Worm (Caenorhabditis elegans): Measurements from ENCODE around the gene pgap-2.

DNA sequence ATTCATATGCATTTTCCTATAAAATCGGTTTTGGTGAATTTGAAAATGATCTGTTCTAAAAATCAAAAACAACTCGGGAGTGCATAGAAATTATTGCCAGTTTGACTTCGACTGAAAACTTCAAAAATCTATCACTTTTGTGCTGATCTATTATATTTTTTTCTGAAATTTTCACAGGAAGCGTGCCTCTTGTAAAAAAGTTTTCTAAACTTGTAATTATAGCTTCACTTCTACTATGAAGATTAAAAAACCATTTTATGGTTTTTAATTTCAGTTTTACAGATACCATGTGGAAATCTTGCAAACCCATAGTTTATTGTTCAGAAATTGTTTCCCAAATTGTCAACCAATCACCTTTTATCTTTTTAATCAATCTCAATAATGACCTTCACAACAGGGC is 28.7 kb downstream of the pgap-2 start, which contains the start of gene F17C8.9:
- TF ChIP-seq T22C8.4 (GFP tag; IDR thresholded peaks at IDR 0.05) (no peak), cog-1 (tag; optimal IDR thresholded peaks at IDR 0.05) (no peak), ztf-23 (GFP tag; IDR thresholded peaks at IDR 0.05) (no peak), tab-1 (GFP tag; IDR thresholded peaks at IDR 0.05) (no peak), med-1 (GFP tag; optimal IDR thresholded peaks at IDR 0.05; ENCODE audit: insufficient read depth) (no peak), flt-1 (GFP tag; IDR thresholded peaks at IDR 0.05) (no peak), ref-1 (GFP tag; conservative IDR thresholded peaks at IDR 0.05) (no peak), ztf-29 (GFP tag; IDR thresholded peaks at IDR 0.05) (no peak)
